Fruit fly (Drosophila melanogaster) whole organism, wandering third instar larva: ENCODE data around the gene syd.

ENCODE experiments used
- Abd-B ChIP-seq: fragments of >200 bp; optimal IDR thresholded peaks from 2 replicates; lab custom pipeline; 2017; ENCODE audit warnings: missing biosample characterization, missing genetic modification characterization
- CG9705 ChIP-seq: fragments of 200-800 bp; sonication (Bioruptor generic); optimal IDR thresholded peaks from 2 replicates; lab custom pipeline; 2018; ENCODE audit warnings: missing biosample characterization, mild to moderate bottlenecking, missing genetic modification characterization
- CrebA ChIP-seq: fragments of 200-800 bp; sonication (Bioruptor generic); optimal IDR thresholded peaks from 2 replicates; lab custom pipeline; 2016; ENCODE audit warnings: missing biosample characterization, mild to moderate bottlenecking, missing genetic modification characterization, borderline replicate concordance
- Dfd ChIP-seq: fragments of >200 bp; optimal IDR thresholded peaks from 2 replicates; lab custom pipeline; 2017; ENCODE audit warnings: missing biosample characterization, missing genetic modification characterization
- Hnf4 ChIP-seq: fragments of 200-800 bp; sonication (Bioruptor generic); optimal IDR thresholded peaks from 2 replicates; lab custom pipeline; 2016; ENCODE audit warnings: missing biosample characterization, mild to moderate bottlenecking, missing genetic modification characterization
- Jra ChIP-seq: sonication (Bioruptor generic); optimal IDR thresholded peaks from 2 replicates; lab custom pipeline; 2016; ENCODE audit warnings: missing biosample characterization, missing genetic modification characterization
- N ChIP-seq: fragments of >200 bp; optimal IDR thresholded peaks from 2 replicates; lab custom pipeline; 2018; ENCODE audit warnings: missing biosample characterization, missing external identifiers, missing genetic modification characterization
- br ChIP-seq: fragments of 200-800 bp; sonication (Bioruptor generic); optimal IDR thresholded peaks from 2 replicates; lab custom pipeline; 2016; ENCODE audit warnings: missing biosample characterization, missing genetic modification characterization
- h ChIP-seq: fragments of 200-800 bp; sonication (Bioruptor generic); optimal IDR thresholded peaks from 3 replicates; lab custom pipeline; 2016; ENCODE audit warnings: missing biosample characterization, mild to moderate bottlenecking, missing genetic modification characterization
- psq ChIP-seq: fragments of 200-800 bp; sonication (Bioruptor generic); optimal IDR thresholded peaks from 3 replicates; lab custom pipeline; 2017; ENCODE audit warnings: missing biosample characterization, mild to moderate bottlenecking, missing genetic modification characterization, moderate library complexity

- TF ChIP-seq psq (no peak), N (GFP tag; lab: Kevin White, UChicago) (no peak), Abd-B (no peak), Dfd (GFP tag; lab: Kevin White, UChicago) (no peak), Hnf4 (GFP tag; lab: Kevin White, UChicago) (no peak), h (GFP tag; lab: Kevin White, UChicago) (no peak), Jra (no peak), CrebA (GFP tag; lab: Kevin White, UChicago) (no peak), br (GFP tag; lab: Kevin White, UChicago) (no peak), CG9705 (GFP tag; lab: Kevin White, UChicago) (no peak)
Measured at dm6 chr3L:7967203-7967602, 31.3 kb upstream of the syd start.
